Worm (Caenorhabditis elegans) whole organism, late embryonic: ENCODE measurements around the gene W04H10.5.

ENCODE experiments used
- ama-1 ChIP-seq: fragments of 150-350 bp; optimal IDR thresholded peaks from 2 replicates; lab custom pipeline; 2014
- ceh-24 ChIP-seq: sonication (generic microtip); optimal IDR thresholded peaks from 2 replicates; lab custom pipeline; 2016; ENCODE audit warnings: mild to moderate bottlenecking, missing genetic modification characterization, missing compliant biosample characterization
- ceh-31 ChIP-seq: sonication (generic microtip); optimal IDR thresholded peaks from 2 replicates; lab custom pipeline; 2016; ENCODE audit warnings: missing genetic modification characterization, missing compliant biosample characterization
- elt-2 ChIP-seq: sonication (generic microtip); optimal IDR thresholded peaks from 2 replicates; lab custom pipeline; 2016; ENCODE audit warnings: missing genetic modification reagents, missing genetic modification characterization, missing compliant biosample characterization
- hlh-30 ChIP-seq: sonication (generic microtip); optimal IDR thresholded peaks from 2 replicates; lab custom pipeline; 2017; ENCODE audit warnings: antibody characterized with exemption, missing genetic modification characterization, missing compliant biosample characterization; ENCODE audit not compliant: insufficient read depth
- nfya-1 ChIP-seq: sonication (generic microtip); optimal IDR thresholded peaks from 2 replicates; lab custom pipeline; 2017; ENCODE audit warnings: missing genetic modification characterization, mild to moderate bottlenecking, missing compliant biosample characterization, antibody characterized with exemption, moderate library complexity
- nhr-232 ChIP-seq: sonication (generic microtip); optimal IDR thresholded peaks from 2 replicates; lab custom pipeline; 2016; ENCODE audit warnings: missing genetic modification characterization, missing compliant biosample characterization

DNA sequence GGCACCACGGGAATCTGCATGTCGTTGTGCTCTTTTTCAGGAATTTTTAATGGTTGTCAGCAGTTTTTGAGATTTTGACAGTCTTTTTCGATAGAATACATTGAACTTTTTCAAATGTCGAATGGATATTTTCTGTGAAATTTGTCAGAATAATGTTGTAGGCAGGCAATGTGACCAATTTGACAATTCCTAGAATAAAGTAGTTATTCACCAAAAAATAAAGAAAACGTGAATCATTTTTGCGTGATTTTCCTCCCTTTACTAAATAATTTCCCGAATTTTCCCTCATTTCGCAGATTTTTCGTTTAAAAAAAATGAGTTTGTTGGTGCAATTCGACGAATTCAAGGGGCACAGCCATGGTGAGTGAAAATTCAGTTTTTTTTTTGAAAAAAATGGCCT is 2.6 kb downstream of the W04H10.5 start, which contains the start of gene W04H10.1:
- no peak for TF ChIP-seq hlh-30
- no peak for TF ChIP-seq ceh-24 (tag; lab: Kevin White, UChicago)
- no peak for TF ChIP-seq ceh-31 (tag; lab: Kevin White, UChicago)
- no peak for TF ChIP-seq ama-1 (lab: Kevin White, UChicago)
- no peak for TF ChIP-seq nfya-1 (tag; lab: Kevin White, UChicago)
- no peak for TF ChIP-seq elt-2
- TF ChIP-seq nhr-232, result no peak
